Fruit fly (Drosophila melanogaster): ENCODE measurements around the gene CG33965.

Gene CG33965

dm6 chr3L:1195868-1196552, 36.7 kb upstream of the CG33965 start, which contains the start of gene Aplip1:
TSS of gene Aplip1 (plus strand) at chr3L:1196317.
- TF ChIP-seq N (GFP tag; optimal IDR thresholded peaks at IDR 0.05) (no peak), HLH106 (tag; optimal IDR thresholded peaks at IDR 0.05) (no peak), Abd-B (GFP tag; optimal IDR thresholded peaks at IDR 0.05) (no peak), Dif (GFP tag; optimal IDR thresholded peaks at IDR 0.05; ENCODE audit: partially characterized antibody) (no peak), Hnf4 (GFP tag; optimal IDR thresholded peaks at IDR 0.05) (no peak), CG32264 (GFP tag; optimal IDR thresholded peaks at IDR 0.05) (no peak), foxo (GFP tag; optimal IDR thresholded peaks at IDR 0.05) (peak in 1 of 2 experiments; percentile 15), GATAd (GFP tag; optimal IDR thresholded peaks at IDR 0.05) (no peak), tai (GFP tag; optimal IDR thresholded peaks at IDR 0.05) (no peak), Rel (GFP tag; optimal IDR thresholded peaks at IDR 0.05) (no peak), Rel (tag; optimal IDR thresholded peaks at IDR 0.05) (peak; percentile 72), dmrt93B (GFP tag; optimal IDR thresholded peaks at IDR 0.05) (no peak), CrebA (GFP tag; optimal IDR thresholded peaks at IDR 0.05; ENCODE audit: borderline replicate concordance) (no peak), Dfd (GFP tag; optimal IDR thresholded peaks at IDR 0.05) (no peak), Jra (GFP tag; optimal IDR thresholded peaks at IDR 0.05) (no peak), OdsH (GFP tag; optimal IDR thresholded peaks at IDR 0.05) (no peak)

dm6 chr3L:1200357-1201051, 32.2 kb upstream of the CG33965 start, which contains the start of gene mwh:
TSS of gene mwh (plus strand) at chr3L:1200786.
- no peak for TF ChIP-seq lola (GFP tag; optimal IDR thresholded peaks at IDR 0.05)
- TF ChIP-seq Dfd (GFP tag; optimal IDR thresholded peaks at IDR 0.05): no peak
- TF ChIP-seq sage (GFP tag; optimal IDR thresholded peaks at IDR 0.05): no peak
- no peak for TF ChIP-seq Mio (GFP tag; optimal IDR thresholded peaks at IDR 0.05)
- TF ChIP-seq Sp1 (GFP tag; optimal IDR thresholded peaks at IDR 0.05): no peak
- no peak for TF ChIP-seq woc (GFP tag; optimal IDR thresholded peaks at IDR 0.05)

- TF ChIP-seq Dif (GFP tag; optimal IDR thresholded peaks at IDR 0.05; ENCODE audit: partially characterized antibody) (no peak), OdsH (GFP tag; optimal IDR thresholded peaks at IDR 0.05) (no peak), ey (GFP tag; optimal IDR thresholded peaks at IDR 0.05) (no peak), usp (GFP tag; optimal IDR thresholded peaks at IDR 0.05) (no peak), dsf (GFP tag; optimal IDR thresholded peaks at IDR 0.05; ENCODE audit: borderline replicate concordance) (no peak), CG32264 (GFP tag; optimal IDR thresholded peaks at IDR 0.05) (no peak), br (GFP tag; optimal IDR thresholded peaks at IDR 0.05) (no peak)
Measured at dm6 chr3L:1202588-1203195, 30.0 kb upstream of the CG33965 start, which contains the start of gene meep. TSS of gene meep (minus strand) at chr3L:1203036.

DNA sequence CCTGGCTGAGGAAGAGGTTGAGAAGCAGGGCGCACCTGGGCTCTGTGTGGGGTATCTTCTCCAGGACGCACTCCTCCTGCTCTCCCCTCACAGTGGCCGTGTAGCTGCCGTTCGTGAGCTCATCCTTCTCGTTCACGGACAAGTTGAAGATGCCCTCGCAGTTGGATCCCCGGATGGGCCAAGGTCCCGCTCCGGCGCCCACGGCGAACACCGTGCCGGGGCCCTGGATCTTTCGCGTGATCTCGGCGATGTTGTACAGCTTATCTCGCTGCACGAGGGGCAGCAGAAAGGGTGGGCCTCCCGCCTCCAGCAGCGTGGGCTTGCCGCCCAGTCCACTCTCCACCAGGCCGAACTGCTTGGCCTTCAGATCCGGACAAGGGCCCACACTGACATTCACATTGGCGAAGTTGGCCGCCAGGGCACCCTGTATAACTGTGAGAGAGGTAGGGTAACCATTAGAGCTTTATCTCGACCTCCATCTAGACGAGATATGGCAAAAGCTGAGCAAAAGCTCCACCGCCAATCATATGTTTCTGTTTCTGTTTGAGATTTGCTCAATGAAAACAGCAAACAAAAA, 28.7 kb upstream of the CG33965 start:
- TF ChIP-seq Dfd (GFP tag; optimal IDR thresholded peaks at IDR 0.05) (peak; percentile 97), Jra (GFP tag; optimal IDR thresholded peaks at IDR 0.05) (no peak)

dm6 chr3L:1204674-1205547, 27.8 kb upstream of the CG33965 start, which contains the start of gene CG9119:
TSS of gene CG9119 (minus strand) at chr3L:1204795.
- TF ChIP-seq N (GFP tag; optimal IDR thresholded peaks at IDR 0.05) (no peak), Jra (GFP tag; optimal IDR thresholded peaks at IDR 0.05) (no peak), sv (GFP tag; optimal IDR thresholded peaks at IDR 0.05) (peak; percentile 40), fru (GFP tag; optimal IDR thresholded peaks at IDR 0.05) (peak; percentile 72), usp (GFP tag; optimal IDR thresholded peaks at IDR 0.05) (no peak), Vsx2 (GFP tag; optimal IDR thresholded peaks at IDR 0.05; ENCODE audit: partially characterized antibody) (no peak), CrebA (GFP tag; optimal IDR thresholded peaks at IDR 0.05; ENCODE audit: borderline replicate concordance) (no peak), lola (GFP tag; optimal IDR thresholded peaks at IDR 0.05) (no peak), Sp1 (GFP tag; optimal IDR thresholded peaks at IDR 0.05) (peak; percentile 28), Hr78 (GFP tag; optimal IDR thresholded peaks at IDR 0.05) (no peak), foxo (GFP tag; optimal IDR thresholded peaks at IDR 0.05) (peak in 1 of 2 experiments; percentile 61), woc (GFP tag; optimal IDR thresholded peaks at IDR 0.05) (no peak), Mio (GFP tag; optimal IDR thresholded peaks at IDR 0.05) (no peak), psq (GFP tag; optimal IDR thresholded peaks at IDR 0.05) (peak; percentile 6), tai (GFP tag; optimal IDR thresholded peaks at IDR 0.05) (no peak), CG32264 (GFP tag; optimal IDR thresholded peaks at IDR 0.05) (no peak), OdsH (GFP tag; optimal IDR thresholded peaks at IDR 0.05) (peak; percentile 46), Rel (GFP tag; optimal IDR thresholded peaks at IDR 0.05) (no peak), Rel (tag; optimal IDR thresholded peaks at IDR 0.05) (no peak), dsf (GFP tag; optimal IDR thresholded peaks at IDR 0.05; ENCODE audit: borderline replicate concordance) (no peak), HLH106 (tag; optimal IDR thresholded peaks at IDR 0.05) (peak; percentile 24), dmrt93B (GFP tag; optimal IDR thresholded peaks at IDR 0.05) (peak; percentile 34), CG9705 (GFP tag; optimal IDR thresholded peaks at IDR 0.05) (no peak), ey (GFP tag; optimal IDR thresholded peaks at IDR 0.05) (peak; percentile 59), pan (optimal IDR thresholded peaks at IDR 0.05) (no peak), br (GFP tag; optimal IDR thresholded peaks at IDR 0.05) (peak; percentile 52), Hr83 (GFP tag; optimal IDR thresholded peaks at IDR 0.05; ENCODE audit: poor library complexity, severe bottlenecking) (no peak)
